Fruit fly (Drosophila melanogaster) whole organism, embryonic: ENCODE measurements around the gene gammaTub37C.
A peak's percentile ranks its signal among the peaks of the same experiment; 100 is the strongest.

ENCODE experiments used
- CG10654 ChIP-seq: fragments of 200-800 bp; sonication (Bioruptor generic); optimal IDR thresholded peaks from 2 replicates; lab custom pipeline; 2016; ENCODE audit warnings: missing biosample characterization, missing genetic modification characterization
- CG10979 ChIP-seq: fragments of 200-800 bp; sonication (Bioruptor generic); optimal IDR thresholded peaks from 2 replicates; lab custom pipeline; 2018; ENCODE audit warnings: missing biosample characterization, mild to moderate bottlenecking, missing genetic modification characterization, moderate library complexity
- CG11504 ChIP-seq: fragments of 200-800 bp; sonication (Bioruptor generic); optimal IDR thresholded peaks from 3 replicates; lab custom pipeline; 2019; ENCODE audit warnings: missing biosample characterization, mild to moderate bottlenecking, missing genetic modification characterization, moderate library complexity
- CG12299 ChIP-seq: fragments of 200-800 bp; sonication (Bioruptor generic); optimal IDR thresholded peaks from 2 replicates; lab custom pipeline; 2018; ENCODE audit warnings: missing biosample characterization, mild to moderate bottlenecking, missing genetic modification characterization
- CG13775 ChIP-seq: fragments of 200-800 bp; sonication (Bioruptor generic); optimal IDR thresholded peaks from 3 replicates; lab custom pipeline; 2017; ENCODE audit warnings: missing biosample characterization, mild to moderate bottlenecking, missing genetic modification characterization
- CG14441 ChIP-seq: fragments of 200-800 bp; sonication (Bioruptor generic); IDR thresholded peaks from 2 replicates; pipeline ENCODE4 v1.3.6; 2022; ENCODE audit warnings: missing biosample characterization, missing genetic modification characterization
- CG1529 ChIP-seq: fragments of 200-800 bp; sonication (Bioruptor generic); optimal IDR thresholded peaks from 3 replicates; lab custom pipeline; 2018; ENCODE audit warnings: missing biosample characterization, missing genetic modification characterization
- CG15479 ChIP-seq: fragments of 200-800 bp; sonication (Bioruptor generic); optimal IDR thresholded peaks from 3 replicates; lab custom pipeline; 2019; ENCODE audit warnings: missing biosample characterization, mild to moderate bottlenecking, missing genetic modification characterization, moderate library complexity
- CG15601 ChIP-seq: fragments of 200-800 bp; sonication (Bioruptor generic); optimal IDR thresholded peaks from 3 replicates; lab custom pipeline; 2019; ENCODE audit warnings: missing biosample characterization, mild to moderate bottlenecking, missing genetic modification characterization, moderate library complexity
- CG17385 ChIP-seq: fragments of 200-800 bp; sonication (Bioruptor generic); optimal IDR thresholded peaks from 3 replicates; lab custom pipeline; 2018; ENCODE audit warnings: missing biosample characterization, mild to moderate bottlenecking, missing genetic modification characterization
- CG18476 ChIP-seq: fragments of 200-800 bp; sonication (Bioruptor generic); optimal IDR thresholded peaks from 2 replicates; lab custom pipeline; 2016; ENCODE audit warnings: missing biosample characterization, mild to moderate bottlenecking, missing genetic modification characterization
- CG30403 ChIP-seq: fragments of 200-800 bp; sonication (Bioruptor generic); optimal IDR thresholded peaks from 3 replicates; lab custom pipeline; 2016; ENCODE audit warnings: missing biosample characterization, missing genetic modification characterization
- CG3281 ChIP-seq: fragments of 200-800 bp; sonication (Bioruptor generic); optimal IDR thresholded peaks from 3 replicates; lab custom pipeline; 2017; ENCODE audit warnings: missing biosample characterization, mild to moderate bottlenecking, missing genetic modification characterization
- CG3838 ChIP-seq: fragments of 200-800 bp; sonication (Bioruptor generic); optimal IDR thresholded peaks from 3 replicates; lab custom pipeline; 2016; ENCODE audit warnings: missing biosample characterization, missing genetic modification characterization
- CG4360 ChIP-seq: fragments of 200-800 bp; sonication (Bioruptor generic); IDR thresholded peaks from 2 replicates; pipeline ENCODE4 v1.3.6; 2022; ENCODE audit warnings: missing biosample characterization, missing genetic modification characterization
- CG6689 ChIP-seq: fragments of 200-800 bp; sonication (Bioruptor generic); IDR thresholded peaks from 2 replicates; pipeline ENCODE4 v1.3.6; 2022; ENCODE audit warnings: missing biosample characterization, missing genetic modification characterization
- CG7839 ChIP-seq: fragments of 200-800 bp; sonication (Bioruptor generic); optimal IDR thresholded peaks from 3 replicates; lab custom pipeline; 2018; ENCODE audit warnings: missing biosample characterization, mild to moderate bottlenecking, missing genetic modification characterization, moderate library complexity
- CG8281 ChIP-seq: fragments of 200-800 bp; sonication (Bioruptor generic); optimal IDR thresholded peaks from 2 replicates; lab custom pipeline; 2018; ENCODE audit warnings: missing biosample characterization, mild to moderate bottlenecking, missing genetic modification characterization, moderate library complexity
- CG9437 ChIP-seq: fragments of 200-800 bp; sonication (Bioruptor generic); optimal IDR thresholded peaks from 2 replicates; lab custom pipeline; 2018; ENCODE audit warnings: missing biosample characterization, mild to moderate bottlenecking, missing genetic modification characterization
- CrebB ChIP-seq: fragments of 200-800 bp; sonication (Bioruptor generic); optimal IDR thresholded peaks from 3 replicates; lab custom pipeline; 2018; ENCODE audit warnings: missing biosample characterization, mild to moderate bottlenecking, missing genetic modification characterization
- HHEX ChIP-seq: fragments of 200-800 bp; sonication (Bioruptor generic); optimal IDR thresholded peaks from 3 replicates; lab custom pipeline; 2017; ENCODE audit warnings: missing biosample characterization, mild to moderate bottlenecking, missing genetic modification characterization, missing genetic modification reagents
- Hr51 ChIP-seq, 2 experiments: fragments of 200-800 bp; sonication (Bioruptor generic); optimal IDR thresholded peaks; 2 replicates in 1 of 2; 3 replicates in 1 of 2; lab custom pipeline; 2016 to 2018; ENCODE audit warnings: missing biosample characterization in 2 of 2, missing genetic modification characterization in 2 of 2, mild to moderate bottlenecking in 1 of 2, moderate library complexity in 1 of 2
- Meics ChIP-seq: fragments of 200-800 bp; sonication (Bioruptor generic); optimal IDR thresholded peaks from 2 replicates; lab custom pipeline; 2017; ENCODE audit warnings: missing biosample characterization, mild to moderate bottlenecking, missing genetic modification characterization
- Rfx ChIP-seq: fragments of 200-800 bp; sonication (Bioruptor generic); IDR thresholded peaks from 2 replicates; pipeline ENCODE4 v1.3.6; 2022; ENCODE audit warnings: missing biosample characterization, missing genetic modification characterization
- Side ChIP-seq: fragments of 200-800 bp; sonication (Bioruptor generic); optimal IDR thresholded peaks from 2 replicates; lab custom pipeline; 2016; ENCODE audit warnings: missing biosample characterization, missing genetic modification characterization
- Six4 ChIP-seq: fragments of 200-800 bp; sonication (Bioruptor generic); optimal IDR thresholded peaks from 2 replicates; lab custom pipeline; 2016; ENCODE audit warnings: missing biosample characterization, missing genetic modification characterization
- Ssrp ChIP-seq: fragments of 200-800 bp; sonication (Bioruptor generic); optimal IDR thresholded peaks from 2 replicates; lab custom pipeline; 2018; ENCODE audit warnings: missing biosample characterization, mild to moderate bottlenecking, missing genetic modification characterization, moderate library complexity
- Trl ChIP-seq, 3 experiments: fragments of >200 bp in 2 of 3; fragments of 200-800 bp in 1 of 3; sonication (Bioruptor generic) in 1 of 3; optimal IDR thresholded peaks; 2 replicates in 1 of 3; 3 replicates in 2 of 3; lab custom pipeline; 2016 to 2017; ENCODE audit warnings: missing biosample characterization in 1 of 3, missing genetic modification characterization in 1 of 3
- Vsx1 ChIP-seq: fragments of 200-800 bp; sonication (Bioruptor generic); optimal IDR thresholded peaks from 2 replicates; lab custom pipeline; 2017; ENCODE audit warnings: missing biosample characterization, mild to moderate bottlenecking, missing genetic modification characterization, missing genetic modification reagents
- YL-1 ChIP-seq: fragments of 200-800 bp; sonication (Bioruptor generic); optimal IDR thresholded peaks from 3 replicates; lab custom pipeline; 2017; ENCODE audit warnings: missing biosample characterization, mild to moderate bottlenecking, missing genetic modification characterization
- al ChIP-seq: fragments of 200-800 bp; sonication (Bioruptor generic); IDR thresholded peaks from 2 replicates; pipeline ENCODE4 v1.3.6; 2022; ENCODE audit warnings: missing biosample characterization, missing genetic modification characterization
- ara ChIP-seq: fragments of 200-800 bp; sonication (Bioruptor generic); IDR thresholded peaks from 2 replicates; pipeline ENCODE4 v1.3.6; 2022; ENCODE audit warnings: missing biosample characterization, missing genetic modification characterization
- bsh ChIP-seq, 2 experiments: fragments of 200-800 bp; sonication (Bioruptor generic); optimal IDR thresholded peaks; 2 replicates each; lab custom pipeline; 2017 to 2018; ENCODE audit warnings: mild to moderate bottlenecking in 2 of 2, missing biosample characterization in 2 of 2, missing genetic modification characterization in 2 of 2, moderate library complexity in 1 of 2
- chif ChIP-seq, 2 experiments: fragments of 200-800 bp; sonication (Bioruptor generic); optimal IDR thresholded peaks; 3 replicates each; lab custom pipeline; 2016; ENCODE audit warnings: missing biosample characterization in 2 of 2, missing genetic modification characterization in 2 of 2
- ci ChIP-seq: fragments of 200-800 bp; sonication (Bioruptor generic); IDR thresholded peaks from 3 replicates; pipeline ENCODE4 v1.3.6; 2022; ENCODE audit warnings: missing biosample characterization, missing genetic modification characterization
- croc ChIP-seq: fragments of 200-800 bp; sonication (Bioruptor generic); conservative IDR thresholded peaks from 3 replicates; pipeline ENCODE4 v1.3.6; 2022; ENCODE audit warnings: missing biosample characterization, missing genetic modification characterization
- dan ChIP-seq: fragments of 200-800 bp; sonication (Bioruptor generic); IDR thresholded peaks from 2 replicates; pipeline ENCODE4 v1.3.6; 2022; ENCODE audit warnings: missing biosample characterization, missing genetic modification characterization
- eyg ChIP-seq: fragments of 200-800 bp; sonication (Bioruptor generic); optimal IDR thresholded peaks from 3 replicates; lab custom pipeline; 2016; ENCODE audit warnings: missing biosample characterization, missing genetic modification characterization
- grau ChIP-seq: fragments of 200-800 bp; optimal IDR thresholded peaks from 3 replicates; lab custom pipeline; 2019; ENCODE audit warnings: missing biosample characterization, mild to moderate bottlenecking, missing genetic modification characterization, moderate library complexity
- ind ChIP-seq: fragments of 200-800 bp; sonication (Bioruptor generic); optimal IDR thresholded peaks from 3 replicates; lab custom pipeline; 2016; ENCODE audit warnings: missing biosample characterization, missing genetic modification characterization
- klu ChIP-seq: fragments of 200-800 bp; sonication (Bioruptor generic); IDR thresholded peaks from 2 replicates; pipeline ENCODE4 v1.3.6; 2022; ENCODE audit warnings: missing biosample characterization, missing genetic modification characterization
- odd ChIP-seq: fragments of 200-800 bp; sonication (Bioruptor generic); optimal IDR thresholded peaks from 2 replicates; lab custom pipeline; 2017; ENCODE audit warnings: missing biosample characterization, mild to moderate bottlenecking, missing genetic modification characterization
- phol ChIP-seq: fragments of 200-800 bp; sonication (Bioruptor generic); optimal IDR thresholded peaks from 3 replicates; lab custom pipeline; 2018; ENCODE audit warnings: missing biosample characterization, mild to moderate bottlenecking, missing genetic modification characterization, moderate library complexity
- sens ChIP-seq: fragments of 200-800 bp; sonication (Bioruptor generic); peaks from one replicate; lab custom pipeline; 2016; ENCODE audit warnings: missing biosample characterization, missing genetic modification characterization
- so ChIP-seq: fragments of 200-800 bp; sonication (Bioruptor generic); IDR thresholded peaks from 3 replicates; pipeline ENCODE4 v1.3.6; 2022; ENCODE audit warnings: missing biosample characterization, missing genetic modification characterization
- tio ChIP-seq: fragments of 200-800 bp; sonication (Bioruptor generic); optimal IDR thresholded peaks from 2 replicates; lab custom pipeline; 2017; ENCODE audit warnings: missing biosample characterization, missing genetic modification characterization, inconsistent platforms
- unpg ChIP-seq: fragments of 200-800 bp; sonication (Bioruptor generic); optimal IDR thresholded peaks from 3 replicates; lab custom pipeline; 2018; ENCODE audit warnings: missing biosample characterization, mild to moderate bottlenecking, missing genetic modification characterization, moderate library complexity

Gene gammaTub37C

DNA sequence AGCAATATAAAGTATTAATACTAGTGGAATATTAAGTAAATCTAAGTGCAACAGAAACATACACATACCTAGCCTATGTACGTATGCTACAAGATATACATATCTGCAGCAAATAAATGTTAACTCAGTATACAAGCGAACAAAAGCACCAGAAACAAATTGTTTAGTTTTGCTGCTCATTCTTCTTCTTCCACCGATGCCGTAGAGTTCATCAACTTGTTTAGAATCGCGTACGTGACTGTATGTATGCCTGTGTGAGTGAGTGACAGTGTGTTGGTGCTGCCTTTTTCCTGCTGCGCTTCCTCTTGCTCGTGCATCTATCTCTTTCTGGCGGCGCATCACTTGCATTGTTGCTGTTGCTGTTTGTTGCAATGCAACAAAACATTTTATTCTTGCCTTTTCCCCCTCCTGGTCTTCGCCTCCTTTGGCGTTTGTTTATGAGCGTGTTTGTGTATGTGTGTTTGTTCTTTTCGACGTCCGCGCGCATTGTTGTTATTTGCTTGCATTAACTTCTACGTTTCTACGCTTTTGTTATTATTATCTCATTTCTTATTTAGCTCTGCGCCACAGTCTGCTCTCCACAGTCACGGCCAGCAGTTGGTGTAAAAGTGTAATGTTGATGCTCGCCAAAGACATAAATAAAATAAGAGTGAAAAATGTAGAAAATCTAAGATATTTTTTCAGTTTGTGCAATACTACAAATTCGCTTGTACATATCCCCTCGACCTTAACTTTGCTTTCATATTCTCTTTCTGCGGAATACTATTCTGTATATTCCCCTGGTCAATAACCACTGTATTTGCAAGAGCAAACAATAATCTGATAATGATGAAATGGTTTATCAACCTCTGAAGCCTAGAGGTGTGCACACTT is 26.6 kb downstream of the gammaTub37C start (continued):
- peak; percentile 31 for TF ChIP-seq Meics (GFP tag; lab: Kevin White, UChicago)
- peak; percentile 45; the same call in 1 of the 3 replicates for TF ChIP-seq croc
- TF ChIP-seq phol (tag; lab: Kevin White, UChicago): peak; percentile 37
- TF ChIP-seq Trl (optimal IDR thresholded peaks at IDR 0.05; lab: Kevin White, UChicago): no peak
- TF ChIP-seq Trl (GFP tag; optimal IDR thresholded peaks at IDR 0.05; lab: Kevin White, UChicago): peak; percentile 11
- peak; percentile 34 for TF ChIP-seq CG7839 (tag; lab: Kevin White, UChicago)
- TF ChIP-seq CG3281 (GFP tag; lab: Kevin White, UChicago): peak; percentile 19
- peak in 1 of 2 experiments; percentile 28 for TF ChIP-seq Hr51 (GFP tag; optimal IDR thresholded peaks at IDR 0.05; lab: Kevin White, UChicago)
- TF ChIP-seq dan (GFP tag; lab: Robert Waterston, UW): no peak
- TF ChIP-seq CG3838: peak; percentile 55
- TF ChIP-seq ind (GFP tag; lab: Kevin White, UChicago): peak; percentile 58
- TF ChIP-seq CG11504 (tag; lab: Kevin White, UChicago): peak; percentile 43
- TF ChIP-seq CG10654 (GFP tag; lab: Kevin White, UChicago): peak; percentile 34
- TF ChIP-seq CG15601 (tag; lab: Kevin White, UChicago): peak; percentile 13
- peak; percentile 36 for TF ChIP-seq Side (GFP tag; lab: Kevin White, UChicago)
- no peak for TF ChIP-seq eyg
- peak; percentile 71 for TF ChIP-seq CG15479 (GFP tag; lab: Kevin White, UChicago)
- TF ChIP-seq Vsx1 (GFP tag; lab: Kevin White, UChicago): peak; percentile 56
- TF ChIP-seq CG14441 (GFP tag; lab: Robert Waterston, UW): peak; percentile 31; the same call in 1 of the 2 replicates
- peak; percentile 22 for TF ChIP-seq Ssrp (tag; lab: Kevin White, UChicago)
- 0 out of 2 replicates have a peak, but pooled peaks have one; percentile 12 for TF ChIP-seq klu (GFP tag; lab: Robert Waterston, UW)
- peak; percentile 57 for TF ChIP-seq CG30403 (GFP tag; lab: Kevin White, UChicago)
- peak; percentile 28 to 55 for TF ChIP-seq chif (GFP tag; optimal IDR thresholded peaks at IDR 0.05; lab: Kevin White, UChicago)
- peak; percentile 87 for TF ChIP-seq grau (tag; lab: Kevin White, UChicago)
- TF ChIP-seq CG13775 (GFP tag; lab: Kevin White, UChicago): peak; percentile 27
- TF ChIP-seq so (GFP tag; lab: Robert Waterston, UW): 0 out of 3 replicates have a peak, but pooled peaks have one; percentile 53
- peak; percentile 13 for TF ChIP-seq CG18476 (GFP tag; lab: Kevin White, UChicago)
- peak; percentile 23; the same call in 1 of the 2 replicates for TF ChIP-seq CG6689 (GFP tag; lab: Robert Waterston, UW)
- peak; percentile 48 for TF ChIP-seq tio (GFP tag; lab: Kevin White, UChicago)
- peak in 1 of 2 experiments; percentile 48 for TF ChIP-seq bsh (GFP tag; optimal IDR thresholded peaks at IDR 0.05; lab: Kevin White, UChicago)
- no peak for TF ChIP-seq CrebB (tag; lab: Kevin White, UChicago)
- peak; percentile 34; the same call in 1 of the 2 replicates for TF ChIP-seq Rfx (GFP tag; lab: Robert Waterston, UW)
- no peak for TF ChIP-seq YL-1
- TF ChIP-seq odd (GFP tag; lab: Kevin White, UChicago): no peak
- peak; percentile 7 for TF ChIP-seq CG12299 (tag; lab: Kevin White, UChicago)
- TF ChIP-seq HHEX (GFP tag; lab: Kevin White, UChicago): peak; percentile 29
- peak; percentile 55; the same call in 1 of the 2 replicates for TF ChIP-seq ara (GFP tag; lab: Robert Waterston, UW)
- peak; percentile 9 for TF ChIP-seq CG10979 (tag; lab: Kevin White, UChicago)
- peak; percentile 57 for TF ChIP-seq CG1529
- peak; percentile 7 for TF ChIP-seq CG8281 (tag; lab: Kevin White, UChicago)
- peak; percentile 91 for TF ChIP-seq CG17385 (GFP tag; lab: Kevin White, UChicago)
- peak; percentile 15 for TF ChIP-seq Six4
- peak; percentile 1 for TF ChIP-seq CG9437 (GFP tag; lab: Kevin White, UChicago)
- TF ChIP-seq unpg (GFP tag; lab: Kevin White, UChicago): peak; percentile 22
- TF ChIP-seq al (GFP tag; lab: Robert Waterston, UW): 0 out of 2 replicates have a peak, but pooled peaks have one; percentile 3
- peak; percentile 69 for TF ChIP-seq CG4360
- 0 out of 3 replicates have a peak, but pooled peaks have one; percentile 25 for TF ChIP-seq ci
- TF ChIP-seq sens (GFP tag; lab: Kevin White, UChicago): peak; percentile 94
